Worm (Caenorhabditis elegans): ENCODE results near the gene syp-2.

DNA sequence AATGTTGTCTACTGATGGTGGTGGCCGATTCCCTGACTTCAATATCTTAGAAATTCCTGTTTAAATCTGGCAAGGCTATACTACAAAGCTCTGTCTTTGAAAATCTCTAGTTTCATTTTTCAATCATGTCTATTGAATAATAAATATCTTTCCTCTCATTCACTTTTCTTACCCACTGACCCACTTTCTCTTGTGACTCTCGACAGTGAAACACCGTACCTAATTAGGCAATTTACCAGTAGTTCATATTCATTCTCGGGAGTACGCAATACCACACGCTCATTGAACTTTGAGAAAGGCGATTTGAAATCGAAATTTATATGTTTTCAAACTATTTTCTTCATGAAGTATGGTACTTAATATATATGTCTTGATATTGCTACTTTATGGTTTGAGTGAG, 48.5 kb downstream of the syp-2 start, which contains the start of gene CD4.11:
- TF ChIP-seq lir-3 (tag; optimal IDR thresholded peaks at IDR 0.05) (no peak), pqm-1 (tag; optimal IDR thresholded peaks at IDR 0.05) (no peak), nhr-77 (tag; optimal IDR thresholded peaks at IDR 0.05) (no peak)
